Worm (Caenorhabditis elegans): Measurements from ENCODE around the gene srx-87.

srx-87 gene

DNA sequence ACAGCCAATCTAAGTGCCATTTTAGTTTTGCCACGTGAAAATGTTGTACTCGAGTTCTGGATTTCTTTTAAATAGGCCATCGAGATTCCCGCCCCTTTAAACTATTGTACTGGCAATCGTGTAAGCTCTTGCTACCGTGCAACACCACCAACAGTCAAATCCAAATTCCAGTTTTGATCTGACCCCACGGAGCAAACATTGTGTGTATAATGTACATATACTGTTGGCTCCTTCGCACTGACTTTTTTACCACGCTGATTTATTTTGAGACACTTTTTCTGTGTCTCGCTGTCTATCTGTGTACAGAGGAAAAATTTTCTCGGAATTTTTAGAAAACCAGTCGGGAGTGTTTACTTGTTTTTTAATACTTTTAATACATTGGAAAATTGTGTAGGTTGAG is 45.4 kb downstream of the srx-87 start, which contains the start of gene piit-1:
piit-1 (minus strand) TSS at position 101 of the 400 bp plus-strand sequence.
- TF ChIP-seq W03F9.2 (tag; optimal IDR thresholded peaks at IDR 0.05) (no peak), him-1 (tag; optimal IDR thresholded peaks at IDR 0.05) (no peak), dao-5 (tag; optimal IDR thresholded peaks at IDR 0.05) (no peak)

DNA sequence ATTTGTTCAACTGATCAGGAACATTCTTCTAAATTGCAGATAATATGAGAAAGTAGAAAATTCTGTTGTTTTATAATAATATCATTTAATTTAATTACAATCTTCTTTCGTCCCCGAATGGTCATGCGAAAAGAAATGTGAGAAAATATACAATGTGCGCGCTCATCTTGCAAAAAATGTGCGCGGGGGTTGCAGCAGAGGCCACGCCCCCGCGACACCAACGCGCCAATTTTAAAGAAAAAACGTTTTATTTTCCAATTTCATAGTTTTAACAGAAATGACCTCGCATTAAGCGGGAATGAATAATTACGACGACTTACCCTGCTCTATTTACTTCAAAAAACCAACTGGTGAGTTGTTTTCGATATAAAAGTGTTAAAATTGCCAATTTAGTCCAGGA is 45.8 kb downstream of the srx-87 start, which contains the start of gene sas-5:
sas-5 (plus strand) TSS at position 257 of the 400 bp plus-strand sequence.
- TF ChIP-seq him-1 (tag; optimal IDR thresholded peaks at IDR 0.05), result no peak
- TF ChIP-seq W03F9.2 (tag; optimal IDR thresholded peaks at IDR 0.05), result peak; percentile 34
- no peak for TF ChIP-seq dao-5 (tag; optimal IDR thresholded peaks at IDR 0.05)

DNA sequence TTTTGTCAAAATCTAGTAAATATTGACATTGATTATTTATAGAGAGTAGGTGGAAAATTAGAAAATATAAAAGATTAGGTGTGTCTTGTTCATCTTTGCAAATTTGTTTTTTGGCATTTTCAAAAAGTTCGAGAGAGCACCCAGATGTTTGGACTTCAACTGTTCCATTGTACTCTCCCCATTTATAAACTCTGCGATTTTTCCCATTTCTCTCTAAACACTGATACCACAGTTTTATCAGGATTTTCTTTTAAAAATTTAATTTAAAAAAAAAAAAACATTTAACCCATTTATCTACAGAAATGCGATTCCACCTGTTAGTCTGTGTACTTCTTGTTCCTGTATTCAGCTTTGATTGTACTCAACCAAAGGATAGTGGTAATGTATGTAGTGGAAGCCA is 48.3 kb downstream of the srx-87 start, which contains the start of gene tag-290:
tag-290 (plus strand) TSS at position 301 of the 400 bp plus-strand sequence.
- TF ChIP-seq him-1 (tag; optimal IDR thresholded peaks at IDR 0.05), result no peak
- no peak for TF ChIP-seq dao-5 (tag; optimal IDR thresholded peaks at IDR 0.05)
- TF ChIP-seq W03F9.2 (tag; optimal IDR thresholded peaks at IDR 0.05), result no peak

DNA sequence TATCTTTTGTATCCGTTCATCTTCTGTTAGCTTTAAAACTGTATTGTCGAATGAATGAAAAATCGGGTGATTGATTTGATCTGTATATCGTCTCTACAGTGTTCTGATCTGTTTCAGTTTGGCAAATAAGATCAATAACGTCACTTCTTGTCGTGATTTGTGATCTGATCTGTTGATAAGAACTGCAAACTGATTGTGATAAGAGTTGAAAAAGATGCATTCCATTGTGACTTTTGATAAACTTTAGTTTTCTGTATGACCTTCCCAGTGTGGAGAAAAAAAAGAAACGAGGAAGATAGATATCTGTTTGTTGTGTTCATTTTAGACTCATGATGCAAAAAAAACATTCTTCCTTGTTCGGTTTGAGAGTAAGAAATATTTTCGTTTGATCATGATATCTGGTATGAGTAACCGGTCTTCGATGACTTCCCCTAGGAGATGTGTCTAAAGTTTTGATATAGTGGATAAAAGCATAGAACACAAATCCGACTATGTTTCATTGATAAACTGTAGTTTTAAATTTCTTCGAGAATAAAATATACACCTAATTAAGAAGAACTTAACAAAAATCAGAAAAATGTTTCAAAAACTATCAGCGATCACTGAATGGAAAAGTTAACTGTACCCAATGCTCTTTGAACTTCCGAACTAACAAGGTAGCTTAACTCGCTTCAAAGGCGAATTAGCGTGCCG is 50.3 kb downstream of the srx-87 start:
- TF ChIP-seq W03F9.2 (tag; optimal IDR thresholded peaks at IDR 0.05) (no peak), him-1 (tag; optimal IDR thresholded peaks at IDR 0.05) (no peak), dao-5 (tag; optimal IDR thresholded peaks at IDR 0.05) (no peak)

DNA sequence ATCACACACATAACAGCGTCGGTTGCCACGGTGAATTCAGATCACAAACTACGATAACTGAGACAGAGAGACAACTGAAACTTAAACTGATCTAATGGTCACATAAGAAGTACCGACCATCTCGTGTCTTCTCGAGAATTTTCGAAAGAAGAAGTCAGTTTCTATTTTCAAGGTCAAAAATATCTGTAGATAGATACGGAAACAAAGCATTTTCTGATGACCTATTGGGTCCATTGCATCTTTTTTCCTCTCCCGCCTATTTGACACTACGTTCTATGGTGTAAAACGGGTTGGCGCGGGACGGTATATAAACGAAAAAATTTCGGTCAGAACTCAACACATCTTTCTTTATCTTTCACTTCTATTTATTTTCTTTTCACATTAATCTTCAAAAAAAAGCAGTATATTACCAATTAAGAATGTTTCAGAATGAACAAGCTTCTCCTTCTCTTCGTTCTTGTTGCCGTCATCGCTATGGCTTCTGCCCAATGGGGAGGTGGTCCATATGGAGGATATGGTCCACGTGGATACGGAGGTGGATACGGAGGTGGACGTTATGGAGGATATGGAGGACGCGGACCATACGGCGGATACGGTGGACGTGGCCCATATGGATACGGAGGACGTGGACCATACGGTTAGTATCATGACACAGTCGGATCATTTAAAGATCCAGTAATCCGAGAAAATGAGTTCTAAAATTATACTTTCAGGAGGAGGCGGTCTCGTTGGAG is 51.4 kb downstream of the srx-87 start, which contains the start of gene nlp-24:
nlp-24 (plus strand) TSS at position 429 of the 734 bp plus-strand sequence.
- TF ChIP-seq W03F9.2 (tag; optimal IDR thresholded peaks at IDR 0.05) (no peak), him-1 (tag; optimal IDR thresholded peaks at IDR 0.05) (no peak), dao-5 (tag; optimal IDR thresholded peaks at IDR 0.05) (no peak)

All from whole organism, L4/young adult.